Worm (Caenorhabditis elegans): ENCODE measurements around the gene sec-61.G.

DNA sequence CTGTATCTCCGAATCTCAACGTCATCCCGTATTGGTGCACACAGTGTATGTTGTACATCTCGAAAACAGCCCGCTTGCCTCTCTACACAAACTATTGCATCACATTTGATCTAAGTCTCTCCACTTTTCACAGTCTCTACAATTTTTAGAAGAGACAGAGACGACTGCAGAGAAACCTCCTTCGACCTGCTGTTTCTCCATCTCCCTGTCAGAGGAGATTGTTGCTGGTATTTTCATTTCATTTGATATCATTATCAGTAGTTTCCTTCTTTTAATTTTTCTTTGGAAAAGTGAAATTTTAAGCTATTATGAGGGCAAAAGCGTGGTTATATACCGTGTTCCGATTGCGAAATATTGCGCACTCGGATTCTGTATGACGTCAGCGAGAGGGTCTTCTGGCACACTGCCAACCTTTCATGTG lies 43.6 kb upstream of the sec-61.G start:
- TF ChIP-seq ztf-4 (tag; optimal IDR thresholded peaks at IDR 0.05) (peak; percentile 48), nhr-25 (tag; optimal IDR thresholded peaks at IDR 0.05) (peak; percentile 45), nhr-12 (tag; optimal IDR thresholded peaks at IDR 0.05) (no peak), unc-62 (GFP tag; optimal IDR thresholded peaks at IDR 0.05) (no peak), unc-39 (tag; optimal IDR thresholded peaks at IDR 0.05) (no peak), blmp-1 (tag; optimal IDR thresholded peaks at IDR 0.05; ENCODE audit: insufficient read depth) (peak; percentile 71), nhr-10 (tag; optimal IDR thresholded peaks at IDR 0.05) (no peak), lin-39 (tag; optimal IDR thresholded peaks at IDR 0.05) (no peak), skn-1 (tag; optimal IDR thresholded peaks at IDR 0.05) (peak; percentile 75), nhr-23 (tag; optimal IDR thresholded peaks at IDR 0.05) (no peak), ama-1 (optimal IDR thresholded peaks at IDR 0.05) (peak; percentile 34), F13H6.1 (tag; optimal IDR thresholded peaks at IDR 0.05) (peak; percentile 77), nhr-6 (tag; optimal IDR thresholded peaks at IDR 0.05) (no peak)
